Fruit fly (Drosophila melanogaster): Measurements from ENCODE around the gene Stip1.

The Stip1 gene

dm6 chr2L:322915-323314 lies 28.0 kb downstream of the Stip1 start (continued):
- TF ChIP-seq CG7987 (GFP tag; optimal IDR thresholded peaks at IDR 0.05) (no peak), grn (GFP tag; optimal IDR thresholded peaks at IDR 0.05) (peak; percentile 87), pan (optimal IDR thresholded peaks at IDR 0.05) (no peak), pan (GFP tag; optimal IDR thresholded peaks at IDR 0.05 in 1 of 2, IDR thresholded peaks at IDR 0.05 in 1 of 2) (no peak), Doc2 (GFP tag; IDR thresholded peaks at IDR 0.05) (no peak), pnt (GFP tag; optimal IDR thresholded peaks at IDR 0.05) (no peak), Jarid2 (GFP tag; optimal IDR thresholded peaks at IDR 0.05) (no peak), Adf1 (GFP tag; IDR thresholded peaks at IDR 0.05) (no peak), HLHmδ (GFP tag; optimal IDR thresholded peaks at IDR 0.05) (no peak), repo (GFP tag; optimal IDR thresholded peaks at IDR 0.05) (no peak), Side (GFP tag; optimal IDR thresholded peaks at IDR 0.05) (no peak), CG17802 (tag; optimal IDR thresholded peaks at IDR 0.05) (no peak), Taf1 (GFP tag; IDR thresholded peaks at IDR 0.05) (no peak), Vsx1 (GFP tag; optimal IDR thresholded peaks at IDR 0.05) (no peak), lab (GFP tag; optimal IDR thresholded peaks at IDR 0.05) (peak; percentile 28), lilli (GFP tag; optimal IDR thresholded peaks at IDR 0.05) (no peak), ewg (GFP tag; optimal IDR thresholded peaks at IDR 0.05) (no peak), Dad (GFP tag; optimal IDR thresholded peaks at IDR 0.05) (no peak), Optix (GFP tag; IDR thresholded peaks at IDR 0.05) (no peak), Dbx (GFP tag; IDR thresholded peaks at IDR 0.05) (no peak), yki (optimal IDR thresholded peaks at IDR 0.05) (no peak), CG6254 (GFP tag; optimal IDR thresholded peaks at IDR 0.05) (peak; percentile 29), scrt (GFP tag; optimal IDR thresholded peaks at IDR 0.05) (no peak), run (tag; optimal IDR thresholded peaks at IDR 0.05) (no peak), GATAe (GFP tag; conservative IDR thresholded peaks at IDR 0.05) (peak; percentile 55), CG17612 (GFP tag; IDR thresholded peaks at IDR 0.05) (no peak), ac (GFP tag; optimal IDR thresholded peaks at IDR 0.05) (no peak), Opbp (GFP tag; IDR thresholded peaks at IDR 0.05; ENCODE audit: partially characterized antibody) (no peak), pfk (GFP tag; optimal IDR thresholded peaks at IDR 0.05) (peak; percentile 16), ERR (GFP tag; optimal IDR thresholded peaks at IDR 0.05) (no peak), CG7372 (GFP tag; IDR thresholded peaks at IDR 0.05) (no peak)

dm6 chr2L:329661-330060 lies 34.7 kb downstream of the Stip1 start, which contains the start of gene CG43755:
Gene CG43755 (minus strand): TSS chr2L:329761.
- no peak for TF ChIP-seq BEAF-32 (GFP tag; optimal IDR thresholded peaks at IDR 0.05)
- TF ChIP-seq CG17829 (tag; optimal IDR thresholded peaks at IDR 0.05), result peak; percentile 28

dm6 chr2L:332235-332634 lies 37.3 kb downstream of the Stip1 start, which contains the start of gene CG31921:
Gene CG31921 (minus strand): TSS chr2L:332335.
- no peak for TF ChIP-seq CG7786 (GFP tag; optimal IDR thresholded peaks at IDR 0.05)
- no peak for TF ChIP-seq Optix (GFP tag; IDR thresholded peaks at IDR 0.05)
- no peak for TF ChIP-seq cato (GFP tag; optimal IDR thresholded peaks at IDR 0.05; ENCODE audit: borderline replicate concordance)
- TF ChIP-seq CG8924 (tag; optimal IDR thresholded peaks at IDR 0.05), result no peak
- no peak for TF ChIP-seq Fer3 (tag; optimal IDR thresholded peaks at IDR 0.05)
- TF ChIP-seq sr (GFP tag; IDR thresholded peaks at IDR 0.05), result no peak
- TF ChIP-seq lola (GFP tag; optimal IDR thresholded peaks at IDR 0.05), result no peak
- no peak for TF ChIP-seq rib (GFP tag; IDR thresholded peaks at IDR 0.05)
- no peak for TF ChIP-seq NfI (GFP tag; optimal IDR thresholded peaks at IDR 0.05)
- no peak for TF ChIP-seq CG31224 (GFP tag; IDR thresholded peaks at IDR 0.05)
- TF ChIP-seq vnd (GFP tag; IDR thresholded peaks at IDR 0.05; ENCODE audit: partially characterized antibody), result no peak
- TF ChIP-seq MTF-1 (GFP tag; optimal IDR thresholded peaks at IDR 0.05; ENCODE audit: borderline replicate concordance), result no peak
